Fruit fly (Drosophila melanogaster): ENCODE measurements around the gene Or30a.

Or30a gene

dm6 chr2L:9125418-9125928 is 13.9 kb downstream of the Or30a start, which contains the start of gene CG32982:
Gene CG32982 (plus strand): TSS chr2L:9125737.
- TF ChIP-seq usp (GFP tag; optimal IDR thresholded peaks at IDR 0.05) (no peak), psq (optimal IDR thresholded peaks at IDR 0.05) (no peak), EcR (GFP tag; optimal IDR thresholded peaks at IDR 0.05) (no peak), Dll (optimal IDR thresholded peaks at IDR 0.05) (no peak), CG8478 (optimal IDR thresholded peaks at IDR 0.05) (no peak)

- no peak for TF ChIP-seq pan (optimal IDR thresholded peaks at IDR 0.05)
- no peak for TF ChIP-seq usp (GFP tag; optimal IDR thresholded peaks at IDR 0.05)
- no peak for TF ChIP-seq Dll (optimal IDR thresholded peaks at IDR 0.05)
- TF ChIP-seq psq (optimal IDR thresholded peaks at IDR 0.05): no peak
- no peak for TF ChIP-seq CG8478 (optimal IDR thresholded peaks at IDR 0.05)
- no peak for TF ChIP-seq EcR (GFP tag; optimal IDR thresholded peaks at IDR 0.05)
Observed at dm6 chr2L:9127072-9127646, 15.5 kb downstream of the Or30a start.

- TF ChIP-seq psq (optimal IDR thresholded peaks at IDR 0.05) (no peak), CG8478 (optimal IDR thresholded peaks at IDR 0.05) (no peak), usp (GFP tag; optimal IDR thresholded peaks at IDR 0.05) (no peak), pan (optimal IDR thresholded peaks at IDR 0.05) (no peak), EcR (GFP tag; optimal IDR thresholded peaks at IDR 0.05) (no peak), Dll (optimal IDR thresholded peaks at IDR 0.05) (no peak)
Observed at dm6 chr2L:9130934-9131333, 19.3 kb downstream of the Or30a start.

- no peak for TF ChIP-seq usp (GFP tag; optimal IDR thresholded peaks at IDR 0.05)
- TF ChIP-seq pan (optimal IDR thresholded peaks at IDR 0.05): no peak
- TF ChIP-seq psq (optimal IDR thresholded peaks at IDR 0.05): no peak
- TF ChIP-seq CG8478 (optimal IDR thresholded peaks at IDR 0.05): no peak
- no peak for TF ChIP-seq EcR (GFP tag; optimal IDR thresholded peaks at IDR 0.05)
- TF ChIP-seq Dll (optimal IDR thresholded peaks at IDR 0.05): no peak
Observed at dm6 chr2L:9133169-9133568, 21.6 kb downstream of the Or30a start.

- TF ChIP-seq psq (optimal IDR thresholded peaks at IDR 0.05): no peak
- no peak for TF ChIP-seq pan (optimal IDR thresholded peaks at IDR 0.05)
- no peak for TF ChIP-seq Dll (optimal IDR thresholded peaks at IDR 0.05)
- TF ChIP-seq CG8478 (optimal IDR thresholded peaks at IDR 0.05): no peak
- TF ChIP-seq EcR (GFP tag; optimal IDR thresholded peaks at IDR 0.05): no peak
- no peak for TF ChIP-seq usp (GFP tag; optimal IDR thresholded peaks at IDR 0.05)
Observed at dm6 chr2L:9134209-9134608, 22.6 kb downstream of the Or30a start.

- TF ChIP-seq psq (optimal IDR thresholded peaks at IDR 0.05) (no peak), pan (optimal IDR thresholded peaks at IDR 0.05) (no peak), Dll (optimal IDR thresholded peaks at IDR 0.05) (no peak), CG8478 (optimal IDR thresholded peaks at IDR 0.05) (no peak), EcR (GFP tag; optimal IDR thresholded peaks at IDR 0.05) (no peak), usp (GFP tag; optimal IDR thresholded peaks at IDR 0.05) (no peak)
Observed at dm6 chr2L:9134940-9135339, 23.3 kb downstream of the Or30a start.

- TF ChIP-seq usp (GFP tag; optimal IDR thresholded peaks at IDR 0.05): no peak
- TF ChIP-seq pan (optimal IDR thresholded peaks at IDR 0.05): no peak
- TF ChIP-seq psq (optimal IDR thresholded peaks at IDR 0.05): no peak
- no peak for TF ChIP-seq CG8478 (optimal IDR thresholded peaks at IDR 0.05)
- TF ChIP-seq Dll (optimal IDR thresholded peaks at IDR 0.05): no peak
- no peak for TF ChIP-seq EcR (GFP tag; optimal IDR thresholded peaks at IDR 0.05)
Observed at dm6 chr2L:9136712-9137111, 25.1 kb downstream of the Or30a start.

dm6 chr2L:9140945-9141440 is 29.4 kb downstream of the Or30a start:
- TF ChIP-seq Dll (optimal IDR thresholded peaks at IDR 0.05): no peak

dm6 chr2L:9145761-9146160 is 34.1 kb downstream of the Or30a start:
- no peak for TF ChIP-seq Dll (optimal IDR thresholded peaks at IDR 0.05)
- TF ChIP-seq psq (optimal IDR thresholded peaks at IDR 0.05): no peak
- TF ChIP-seq EcR (GFP tag; optimal IDR thresholded peaks at IDR 0.05): no peak
- TF ChIP-seq pan (optimal IDR thresholded peaks at IDR 0.05): no peak
- TF ChIP-seq CG8478 (optimal IDR thresholded peaks at IDR 0.05): no peak
- TF ChIP-seq usp (GFP tag; optimal IDR thresholded peaks at IDR 0.05): no peak

dm6 chr2L:9146270-9146975 is 34.8 kb downstream of the Or30a start:
- TF ChIP-seq CG8478 (optimal IDR thresholded peaks at IDR 0.05) (no peak), usp (GFP tag; optimal IDR thresholded peaks at IDR 0.05) (no peak), Dll (optimal IDR thresholded peaks at IDR 0.05) (no peak), pan (optimal IDR thresholded peaks at IDR 0.05) (no peak), psq (optimal IDR thresholded peaks at IDR 0.05) (no peak), EcR (GFP tag; optimal IDR thresholded peaks at IDR 0.05) (no peak)

dm6 chr2L:9148133-9148532 is 36.5 kb downstream of the Or30a start:
- no peak for TF ChIP-seq Dll (optimal IDR thresholded peaks at IDR 0.05)
- TF ChIP-seq usp (GFP tag; optimal IDR thresholded peaks at IDR 0.05): no peak
- TF ChIP-seq psq (optimal IDR thresholded peaks at IDR 0.05): no peak
- no peak for TF ChIP-seq EcR (GFP tag; optimal IDR thresholded peaks at IDR 0.05)
- no peak for TF ChIP-seq CG8478 (optimal IDR thresholded peaks at IDR 0.05)
- no peak for TF ChIP-seq pan (optimal IDR thresholded peaks at IDR 0.05)

dm6 chr2L:9149426-9149825 is 37.8 kb downstream of the Or30a start:
- TF ChIP-seq Dll (optimal IDR thresholded peaks at IDR 0.05): no peak
- TF ChIP-seq psq (optimal IDR thresholded peaks at IDR 0.05): no peak
- no peak for TF ChIP-seq usp (GFP tag; optimal IDR thresholded peaks at IDR 0.05)
- no peak for TF ChIP-seq EcR (GFP tag; optimal IDR thresholded peaks at IDR 0.05)
- TF ChIP-seq CG8478 (optimal IDR thresholded peaks at IDR 0.05): no peak
- no peak for TF ChIP-seq pan (optimal IDR thresholded peaks at IDR 0.05)

All from whole organism.